Worm (Caenorhabditis elegans) whole organism, mixed stage, embryonic: ENCODE measurements around the gene srw-67.

Experiments used
- blmp-1 ChIP-seq: fragments of 150-350 bp; optimal IDR thresholded peaks from 2 replicates; lab custom pipeline; 2014; ENCODE audit warnings: missing biosample characterization, missing genetic modification characterization
- ces-1 ChIP-seq: fragments of 150-350 bp; optimal IDR thresholded peaks from 2 replicates; lab custom pipeline; 2014; ENCODE audit warnings: missing biosample characterization, missing genetic modification reagents, missing genetic modification characterization
- elt-3 ChIP-seq: fragments of 150-350 bp; optimal IDR thresholded peaks from 2 replicates; lab custom pipeline; 2014; ENCODE audit warnings: missing biosample characterization, missing genetic modification characterization
- lin-13 ChIP-seq: fragments of 150-350 bp; optimal IDR thresholded peaks from 2 replicates; lab custom pipeline; 2014; ENCODE audit warnings: missing biosample characterization, missing genetic modification characterization
- nhr-12 ChIP-seq: fragments of 150-350 bp; optimal IDR thresholded peaks from 2 replicates; lab custom pipeline; 2014; ENCODE audit warnings: missing biosample characterization, missing genetic modification characterization
- nhr-237 ChIP-seq: fragments of 150-350 bp; optimal IDR thresholded peaks from 2 replicates; lab custom pipeline; 2014; ENCODE audit warnings: missing biosample characterization, missing genetic modification characterization
- nhr-28 ChIP-seq: fragments of 150-350 bp; optimal IDR thresholded peaks from 2 replicates; lab custom pipeline; 2014; ENCODE audit warnings: missing biosample characterization, missing genetic modification characterization
- pha-4 ChIP-seq: fragments of 150-350 bp; optimal IDR thresholded peaks from 2 replicates; lab custom pipeline; 2018; ENCODE audit warnings: missing biosample characterization, missing genetic modification reagents, missing genetic modification characterization
- snpc-4 ChIP-seq: fragments of 150-350 bp; optimal IDR thresholded peaks from 2 replicates; lab custom pipeline; 2014; ENCODE audit warnings: missing biosample characterization, missing genetic modification characterization
- tbx-8 ChIP-seq: fragments of 200-800 bp; sonication (Bioruptor generic); optimal IDR thresholded peaks from 2 replicates; lab custom pipeline; 2018; ENCODE audit warnings: mild to moderate bottlenecking, missing genetic modification characterization, moderate library complexity, missing compliant biosample characterization
- unc-62 ChIP-seq: fragments of 150-350 bp; optimal IDR thresholded peaks from 2 replicates; lab custom pipeline; 2014; ENCODE audit warnings: missing biosample characterization, missing genetic modification reagents, missing genetic modification characterization
- zip-8 ChIP-seq: fragments of 150-350 bp; optimal IDR thresholded peaks from 2 replicates; lab custom pipeline; 2014; ENCODE audit warnings: missing biosample characterization, missing genetic modification characterization

DNA sequence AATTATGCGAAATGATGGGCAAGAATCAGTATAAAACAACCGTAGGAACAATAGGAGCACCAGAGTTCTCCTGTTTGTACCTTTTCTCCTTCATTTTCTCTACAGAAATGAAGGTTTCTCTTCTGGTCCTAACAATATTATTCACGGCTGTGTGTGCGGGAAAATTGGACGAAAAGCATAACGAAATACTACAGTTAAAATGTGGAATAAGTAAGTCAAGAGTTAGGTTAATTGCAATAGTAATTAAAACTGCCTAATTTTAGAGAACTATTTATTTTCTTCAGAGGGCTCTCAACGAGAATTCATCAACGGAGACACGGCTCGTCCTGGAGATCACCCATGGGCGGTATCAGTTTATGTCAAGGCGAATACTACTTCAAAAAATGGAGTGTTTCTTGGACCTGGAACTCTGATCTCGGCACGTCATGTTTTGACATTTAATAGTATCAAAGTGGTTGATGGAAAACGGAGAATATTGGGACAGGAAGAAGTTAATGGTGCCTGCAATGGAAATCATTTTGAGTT, 31.9 kb downstream of the srw-67 start, which contains the start of gene try-12:
- TF ChIP-seq zip-8 (tag; lab: Kevin White, UChicago) (no peak), unc-62 (GFP tag; lab: Kevin White, UChicago) (no peak), blmp-1 (tag; lab: Kevin White, UChicago) (no peak), pha-4 (tag; lab: Kevin White, UChicago) (no peak), nhr-28 (tag; lab: Kevin White, UChicago) (no peak), nhr-12 (tag; lab: Kevin White, UChicago) (no peak), elt-3 (no peak), lin-13 (no peak), nhr-237 (no peak), snpc-4 (tag; lab: Kevin White, UChicago) (no peak), tbx-8 (GFP tag; lab: Kevin White, UChicago) (no peak), ces-1 (no peak)
